Worm (Caenorhabditis elegans) whole organism, L3 larva: ENCODE data around the gene K12H6.7.
"Not testable (repeated sequence)": the region's sequence is repeated elsewhere in the genome, so short reads cannot be mapped to it uniquely, and the experiment has no call there.

Source experiments
- R02D3.7 ChIP-seq: fragments of 150-350 bp; optimal IDR thresholded peaks from 2 replicates; lab custom pipeline; 2014; ENCODE audit warnings: missing biosample characterization, missing genetic modification characterization
- aly-2 ChIP-seq: fragments of 150-350 bp; optimal IDR thresholded peaks from 2 replicates; lab custom pipeline; 2014; ENCODE audit warnings: missing biosample characterization, missing genetic modification characterization
- ama-1 ChIP-seq: fragments of 150-350 bp; optimal IDR thresholded peaks from 2 replicates; lab custom pipeline; 2018
- ceh-16 ChIP-seq: sonication (generic microtip); optimal IDR thresholded peaks from 2 replicates; lab custom pipeline; 2017; ENCODE audit warnings: missing biosample characterization, missing genetic modification characterization
- mdl-1 ChIP-seq: fragments of 150-350 bp; optimal IDR thresholded peaks from 2 replicates; lab custom pipeline; 2014; ENCODE audit warnings: missing biosample characterization, missing genetic modification characterization
- nhr-23 ChIP-seq: fragments of 150-350 bp; optimal IDR thresholded peaks from 2 replicates; lab custom pipeline; 2014; ENCODE audit warnings: missing biosample characterization, missing genetic modification reagents, missing genetic modification characterization
- nhr-237 ChIP-seq: fragments of 150-350 bp; optimal IDR thresholded peaks from 2 replicates; lab custom pipeline; 2014; ENCODE audit warnings: missing biosample characterization, missing genetic modification characterization
- nhr-76 ChIP-seq: fragments of 150-350 bp; sonication (generic microtip); optimal IDR thresholded peaks from 5 replicates; lab custom pipeline; 2014; ENCODE audit warnings: missing biosample characterization, missing genetic modification characterization
- pqm-1 ChIP-seq: fragments of 150-350 bp; optimal IDR thresholded peaks from 2 replicates; lab custom pipeline; 2017; ENCODE audit warnings: missing biosample characterization, missing genetic modification characterization, inconsistent platforms
- zag-1 ChIP-seq: fragments of 150-350 bp; optimal IDR thresholded peaks from 2 replicates; lab custom pipeline; 2014; ENCODE audit warnings: missing biosample characterization, missing genetic modification characterization
- ztf-4 ChIP-seq: fragments of 150-350 bp; optimal IDR thresholded peaks from 2 replicates; lab custom pipeline; 2014; ENCODE audit warnings: missing biosample characterization, missing genetic modification characterization

ce11 chrII:2839004-2839403 lies 2.3 kb upstream of the K12H6.7 start, which contains the start of gene Y110A2AL.4:
- not testable (repeated sequence) for TF ChIP-seq nhr-76; aly-2 (tag; lab: Kevin White, UChicago); ama-1 (lab: Kevin White, UChicago); zag-1 (tag; lab: Kevin White, UChicago); R02D3.7 (tag; lab: Kevin White, UChicago); nhr-237 (tag; lab: Kevin White, UChicago); nhr-23 (tag; lab: Kevin White, UChicago); ztf-4 (tag; lab: Kevin White, UChicago); pqm-1 (tag; lab: Kevin White, UChicago); ceh-16 (tag; lab: Kevin White, UChicago); mdl-1 (tag; lab: Kevin White, UChicago)
